Worm (Caenorhabditis elegans) whole organism, L2 larva: ENCODE results near the gene C01G6.9.

Source experiments
- C34F6.9 ChIP-seq: fragments of 150-350 bp; optimal IDR thresholded peaks from 2 replicates; lab custom pipeline; 2014; ENCODE audit warnings: missing biosample characterization, missing genetic modification characterization
- F13H6.1 ChIP-seq: sonication (generic microtip); optimal IDR thresholded peaks from 2 replicates; lab custom pipeline; 2016; ENCODE audit warnings: missing genetic modification characterization, missing compliant biosample characterization
- R02D3.7 ChIP-seq: fragments of 150-350 bp; optimal IDR thresholded peaks from 2 replicates; lab custom pipeline; 2014; ENCODE audit warnings: missing biosample characterization, missing genetic modification characterization
- Y55F3AM.14 ChIP-seq: fragments of 200-800 bp; sonication (Bioruptor generic); optimal IDR thresholded peaks from 2 replicates; lab custom pipeline; 2018; ENCODE audit warnings: mild to moderate bottlenecking, missing genetic modification characterization, missing compliant biosample characterization
- ZK546.5 ChIP-seq: sonication (generic microtip); optimal IDR thresholded peaks from 2 replicates; lab custom pipeline; 2017; ENCODE audit warnings: missing biosample characterization, missing genetic modification characterization
- alr-1 ChIP-seq: fragments of 150-350 bp; optimal IDR thresholded peaks from 2 replicates; lab custom pipeline; 2014; ENCODE audit warnings: missing biosample characterization, missing genetic modification characterization
- aly-2 ChIP-seq: fragments of 150-350 bp; optimal IDR thresholded peaks from 2 replicates; lab custom pipeline; 2014; ENCODE audit warnings: missing biosample characterization, missing genetic modification characterization
- ama-1 ChIP-seq: fragments of 150-350 bp; optimal IDR thresholded peaks from 2 replicates; lab custom pipeline; 2018; ENCODE audit warnings: inconsistent platforms
- blmp-1 ChIP-seq: sonication (generic microtip); optimal IDR thresholded peaks from 2 replicates; lab custom pipeline; 2017; ENCODE audit warnings: missing genetic modification characterization, mild to moderate bottlenecking, missing compliant biosample characterization, antibody characterized with exemption, moderate library complexity; ENCODE audit not compliant: insufficient read depth
- ceh-16 ChIP-seq: fragments of 150-350 bp; optimal IDR thresholded peaks from 2 replicates; lab custom pipeline; 2014; ENCODE audit warnings: missing biosample characterization, missing genetic modification characterization
- ceh-82 ChIP-seq: fragments of 150-350 bp; optimal IDR thresholded peaks from 2 replicates; lab custom pipeline; 2014; ENCODE audit warnings: missing biosample characterization, missing genetic modification characterization
- crh-2 ChIP-seq: sonication (generic microtip); optimal IDR thresholded peaks from 2 replicates; lab custom pipeline; 2017; ENCODE audit warnings: missing biosample characterization, missing genetic modification characterization
- egl-27 ChIP-seq: sonication (generic microtip); optimal IDR thresholded peaks from 3 replicates; lab custom pipeline; 2017; ENCODE audit warnings: missing biosample characterization, missing genetic modification reagents, missing genetic modification characterization
- elt-1 ChIP-seq: fragments of 150-350 bp; optimal IDR thresholded peaks from 2 replicates; lab custom pipeline; 2014; ENCODE audit warnings: missing biosample characterization, missing genetic modification characterization
- elt-3 ChIP-seq: sonication (generic microtip); optimal IDR thresholded peaks from 2 replicates; lab custom pipeline; 2017; ENCODE audit warnings: missing biosample characterization, missing genetic modification characterization
- fos-1 ChIP-seq: fragments of 150-350 bp; optimal IDR thresholded peaks from 2 replicates; lab custom pipeline; 2014; ENCODE audit warnings: missing biosample characterization, missing genetic modification characterization
- gmeb-1 ChIP-seq: fragments of 150-350 bp; optimal IDR thresholded peaks from 2 replicates; lab custom pipeline; 2014; ENCODE audit warnings: missing biosample characterization, missing genetic modification characterization
- lin-11 ChIP-seq: fragments of 150-350 bp; sonication (generic microtip); optimal IDR thresholded peaks from 2 replicates; lab custom pipeline; 2014; ENCODE audit warnings: missing biosample characterization, missing genetic modification characterization, inconsistent platforms, mixed read lengths
- lin-13 ChIP-seq: fragments of 150-350 bp; optimal IDR thresholded peaks from 2 replicates; lab custom pipeline; 2014; ENCODE audit warnings: missing biosample characterization, missing genetic modification reagents, missing genetic modification characterization
- lin-39 ChIP-seq: fragments of 150-350 bp; optimal IDR thresholded peaks from 2 replicates; lab custom pipeline; 2014; ENCODE audit warnings: missing biosample characterization, missing genetic modification reagents, missing genetic modification characterization
- lsy-2 ChIP-seq, 2 experiments: fragments of 150-350 bp in 1 of 2; sonication (generic microtip) in 1 of 2; optimal IDR thresholded peaks; 2 replicates each; lab custom pipeline; 2014 to 2017; ENCODE audit warnings: missing biosample characterization in 2 of 2, missing genetic modification characterization in 2 of 2
- mab-5 ChIP-seq: fragments of 150-350 bp; optimal IDR thresholded peaks from 2 replicates; lab custom pipeline; 2014; ENCODE audit warnings: missing biosample characterization, missing genetic modification characterization
- mbf-1 ChIP-seq: sonication (generic microtip); optimal IDR thresholded peaks from 2 replicates; lab custom pipeline; 2017; ENCODE audit warnings: missing biosample characterization, missing genetic modification characterization
- mdl-1 ChIP-seq, 2 experiments: fragments of 150-350 bp in 1 of 2; sonication (generic microtip) in 1 of 2; optimal IDR thresholded peaks; 2 replicates each; lab custom pipeline; 2017; ENCODE audit warnings: missing biosample characterization in 2 of 2, missing genetic modification characterization in 2 of 2
- nhr-10 ChIP-seq: sonication (generic microtip); optimal IDR thresholded peaks from 2 replicates; lab custom pipeline; 2017; ENCODE audit warnings: missing biosample characterization, missing genetic modification characterization
- nhr-11 ChIP-seq: fragments of 150-350 bp; optimal IDR thresholded peaks from 2 replicates; lab custom pipeline; 2014; ENCODE audit warnings: missing biosample characterization, missing genetic modification characterization
- nhr-12 ChIP-seq: fragments of 150-350 bp; optimal IDR thresholded peaks from 2 replicates; lab custom pipeline; 2014; ENCODE audit warnings: missing biosample characterization, missing genetic modification characterization
- nhr-129 ChIP-seq: fragments of 150-350 bp; optimal IDR thresholded peaks from 2 replicates; lab custom pipeline; 2014; ENCODE audit warnings: missing biosample characterization, missing genetic modification characterization
- nhr-21 ChIP-seq: fragments of 150-350 bp; optimal IDR thresholded peaks from 2 replicates; lab custom pipeline; 2014; ENCODE audit warnings: missing biosample characterization, missing genetic modification characterization
- nhr-23 ChIP-seq: fragments of 150-350 bp; optimal IDR thresholded peaks from 2 replicates; lab custom pipeline; 2014; ENCODE audit warnings: missing biosample characterization, missing genetic modification reagents, missing genetic modification characterization
- nhr-237 ChIP-seq: fragments of 150-350 bp; optimal IDR thresholded peaks from 2 replicates; lab custom pipeline; 2014; ENCODE audit warnings: missing biosample characterization, missing genetic modification characterization
- nhr-6 ChIP-seq: fragments of 150-350 bp; optimal IDR thresholded peaks from 2 replicates; lab custom pipeline; 2014; ENCODE audit warnings: missing biosample characterization, missing genetic modification characterization
- nhr-77 ChIP-seq: fragments of 150-350 bp; optimal IDR thresholded peaks from 2 replicates; lab custom pipeline; 2014; ENCODE audit warnings: missing biosample characterization, missing genetic modification characterization
- peb-1 ChIP-seq: fragments of 150-350 bp; optimal IDR thresholded peaks from 2 replicates; lab custom pipeline; 2014; ENCODE audit warnings: missing biosample characterization, missing genetic modification characterization
- sem-4 ChIP-seq: fragments of 150-350 bp; optimal IDR thresholded peaks from 2 replicates; lab custom pipeline; 2014; ENCODE audit warnings: missing biosample characterization, missing genetic modification reagents, missing genetic modification characterization
- skn-1 ChIP-seq: sonication (generic microtip); optimal IDR thresholded peaks from 2 replicates; lab custom pipeline; 2017; ENCODE audit warnings: missing biosample characterization, missing genetic modification characterization
- sma-9 ChIP-seq, 2 experiments: fragments of 150-350 bp in 1 of 2; sonication (generic microtip) in 1 of 2; optimal IDR thresholded peaks; 2 replicates each; lab custom pipeline; 2014 to 2016; ENCODE audit warnings: missing genetic modification characterization in 2 of 2, mild to moderate bottlenecking in 1 of 2, missing biosample characterization in 1 of 2, missing compliant biosample characterization in 1 of 2, missing genetic modification reagents in 1 of 2, moderate library complexity in 1 of 2
- snpc-4 ChIP-seq: fragments of 150-350 bp; optimal IDR thresholded peaks from 2 replicates; lab custom pipeline; 2014; ENCODE audit warnings: missing biosample characterization, missing genetic modification characterization
- unc-39 ChIP-seq: fragments of 150-350 bp; optimal IDR thresholded peaks from 2 replicates; lab custom pipeline; 2014; ENCODE audit warnings: missing biosample characterization, missing genetic modification characterization
- unc-55 ChIP-seq: fragments of 150-350 bp; sonication (generic microtip); optimal IDR thresholded peaks from 3 replicates; lab custom pipeline; 2014; ENCODE audit warnings: missing biosample characterization, missing genetic modification reagents, missing genetic modification characterization
- unc-62 ChIP-seq: fragments of 150-350 bp; optimal IDR thresholded peaks from 2 replicates; lab custom pipeline; 2014; ENCODE audit warnings: missing biosample characterization, missing genetic modification reagents, missing genetic modification characterization
- zag-1 ChIP-seq: fragments of 150-350 bp; optimal IDR thresholded peaks from 2 replicates; lab custom pipeline; 2014; ENCODE audit warnings: missing biosample characterization, missing genetic modification characterization
- ztf-1 ChIP-seq: fragments of 200-800 bp; sonication (Bioruptor generic); conservative IDR thresholded peaks from 2 replicates; pipeline ENCODE4 v1.3.6; 2022; ENCODE audit warnings: missing genetic modification characterization, missing compliant biosample characterization
- ztf-11 ChIP-seq: sonication (generic microtip); optimal IDR thresholded peaks from 2 replicates; lab custom pipeline; 2017; ENCODE audit warnings: missing biosample characterization, missing genetic modification characterization
- ztf-4 ChIP-seq: fragments of 150-350 bp; optimal IDR thresholded peaks from 2 replicates; lab custom pipeline; 2014; ENCODE audit warnings: missing biosample characterization, missing genetic modification characterization

Gene C01G6.9

DNA sequence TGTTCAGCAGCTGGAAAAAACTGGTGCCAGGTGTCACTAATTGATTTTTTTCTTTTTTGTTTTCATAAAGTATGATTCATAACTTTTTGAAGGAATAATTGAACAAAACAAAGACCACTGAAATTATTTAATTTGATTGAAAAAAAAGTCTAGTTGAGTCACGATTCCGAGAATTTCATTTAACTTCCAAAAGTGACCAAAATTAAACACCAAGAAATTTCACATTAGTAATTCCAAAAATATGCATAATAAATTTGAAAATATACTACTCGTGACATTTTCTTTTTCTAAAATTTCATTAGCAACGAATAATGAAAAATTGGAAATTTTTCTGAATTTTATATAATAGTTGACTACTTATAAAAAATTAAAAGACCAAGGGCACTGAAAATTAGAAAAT, 13.6 kb downstream of the C01G6.9 start:
- TF ChIP-seq nhr-11 (tag; lab: Kevin White, UChicago): no peak
- TF ChIP-seq egl-27 (tag; lab: Kevin White, UChicago): no peak
- TF ChIP-seq nhr-21: no peak
- TF ChIP-seq alr-1 (tag; lab: Kevin White, UChicago): no peak
- TF ChIP-seq mbf-1 (tag; lab: Kevin White, UChicago): no peak
- TF ChIP-seq skn-1 (tag; lab: Kevin White, UChicago): no peak
- no peak for TF ChIP-seq fos-1 (tag; lab: Kevin White, UChicago)
- no peak for TF ChIP-seq ztf-1 (GFP tag; lab: Robert Waterston, UW)
- no peak for TF ChIP-seq nhr-6
- TF ChIP-seq unc-62 (GFP tag; lab: Kevin White, UChicago): no peak
- no peak for TF ChIP-seq ceh-16 (tag; lab: Kevin White, UChicago)
- TF ChIP-seq, all 48 proteins: peak for 0

DNA sequence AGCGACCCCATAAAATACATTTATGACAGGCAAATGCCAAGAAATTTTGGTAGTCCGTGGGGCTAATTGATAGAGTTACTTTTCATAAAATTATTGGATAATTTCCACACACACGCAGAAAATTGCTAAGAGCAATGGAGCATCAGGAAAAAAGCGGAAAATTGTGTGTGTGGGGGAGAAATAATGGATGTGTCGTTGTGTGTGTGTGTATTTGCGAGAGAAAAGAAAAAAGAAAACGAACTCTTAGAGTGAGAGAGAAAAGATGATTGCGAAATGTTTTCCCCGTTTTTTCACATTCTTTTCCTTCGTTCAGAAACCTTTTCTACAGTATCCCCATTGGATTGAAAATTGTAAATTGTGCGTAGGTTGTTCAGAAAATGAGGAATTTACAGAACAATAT, 14.0 kb downstream of the C01G6.9 start:
- peak; percentile 39 for TF ChIP-seq sma-9 (GFP tag; optimal IDR thresholded peaks at IDR 0.05; lab: Kevin White, UChicago)
- TF ChIP-seq sma-9 (tag; optimal IDR thresholded peaks at IDR 0.05; lab: Kevin White, UChicago): no peak
- peak in 1 of 2 experiments; percentile 72 for TF ChIP-seq lsy-2 (tag; optimal IDR thresholded peaks at IDR 0.05; lab: Kevin White, UChicago)
- no peak for TF ChIP-seq ZK546.5 (tag; lab: Kevin White, UChicago)
- TF ChIP-seq crh-2 (tag; lab: Kevin White, UChicago): no peak
- TF ChIP-seq lin-11 (tag; lab: Kevin White, UChicago): no peak
- no peak for TF ChIP-seq ceh-16 (tag; lab: Kevin White, UChicago)
- TF ChIP-seq snpc-4 (tag; lab: Kevin White, UChicago): no peak
- TF ChIP-seq nhr-237 (tag; lab: Kevin White, UChicago): no peak
- peak; percentile 76 for TF ChIP-seq nhr-129 (tag; lab: Kevin White, UChicago)
- TF ChIP-seq peb-1: no peak
- no peak for TF ChIP-seq Y55F3AM.14
- no peak for TF ChIP-seq lin-39 (tag; lab: Kevin White, UChicago)
- no peak for TF ChIP-seq skn-1 (tag; lab: Kevin White, UChicago)
- no peak for TF ChIP-seq ztf-11 (tag; lab: Kevin White, UChicago)
- TF ChIP-seq ztf-1 (GFP tag; lab: Robert Waterston, UW): no peak
- TF ChIP-seq nhr-11 (tag; lab: Kevin White, UChicago): no peak
- no peak for TF ChIP-seq elt-1 (tag; lab: Kevin White, UChicago)
- TF ChIP-seq fos-1 (tag; lab: Kevin White, UChicago): peak; percentile 42
- no peak for TF ChIP-seq blmp-1 (tag; lab: Kevin White, UChicago)
- no peak for TF ChIP-seq nhr-21
- no peak for TF ChIP-seq lin-13 (GFP tag; lab: Kevin White, UChicago)
- no peak for TF ChIP-seq mdl-1 (tag; optimal IDR thresholded peaks at IDR 0.05; lab: Kevin White, UChicago)
- TF ChIP-seq gmeb-1 (tag; lab: Kevin White, UChicago): no peak
- no peak for TF ChIP-seq R02D3.7 (tag; lab: Kevin White, UChicago)
- TF ChIP-seq unc-62 (GFP tag; lab: Kevin White, UChicago): no peak
- TF ChIP-seq ama-1 (lab: Kevin White, UChicago): no peak
- TF ChIP-seq nhr-23 (tag; lab: Kevin White, UChicago): no peak
- peak; percentile 33 for TF ChIP-seq egl-27 (tag; lab: Kevin White, UChicago)
- no peak for TF ChIP-seq aly-2 (tag; lab: Kevin White, UChicago)
- TF ChIP-seq zag-1 (tag; lab: Kevin White, UChicago): peak; percentile 54
- TF ChIP-seq ztf-4 (tag; lab: Kevin White, UChicago): no peak
- TF ChIP-seq unc-39 (tag; lab: Kevin White, UChicago): no peak
- TF ChIP-seq mab-5 (tag; lab: Kevin White, UChicago): no peak
- TF ChIP-seq mbf-1 (tag; lab: Kevin White, UChicago): no peak
- TF ChIP-seq elt-3: no peak
- TF ChIP-seq nhr-12 (tag; lab: Kevin White, UChicago): no peak
- no peak for TF ChIP-seq ceh-82 (tag; lab: Kevin White, UChicago)
- TF ChIP-seq C34F6.9: peak; percentile 78
- no peak for TF ChIP-seq nhr-6
- TF ChIP-seq unc-55 (GFP tag; lab: Kevin White, UChicago): peak; percentile 86
- TF ChIP-seq alr-1 (tag; lab: Kevin White, UChicago): no peak
- TF ChIP-seq nhr-10 (tag; lab: Kevin White, UChicago): no peak
- TF ChIP-seq sem-4 (tag; lab: Kevin White, UChicago): no peak
- TF ChIP-seq nhr-77 (tag; lab: Kevin White, UChicago): no peak
- TF ChIP-seq F13H6.1: no peak
